Worm (Caenorhabditis elegans): Measurements from ENCODE around the gene rft-2.

DNA sequence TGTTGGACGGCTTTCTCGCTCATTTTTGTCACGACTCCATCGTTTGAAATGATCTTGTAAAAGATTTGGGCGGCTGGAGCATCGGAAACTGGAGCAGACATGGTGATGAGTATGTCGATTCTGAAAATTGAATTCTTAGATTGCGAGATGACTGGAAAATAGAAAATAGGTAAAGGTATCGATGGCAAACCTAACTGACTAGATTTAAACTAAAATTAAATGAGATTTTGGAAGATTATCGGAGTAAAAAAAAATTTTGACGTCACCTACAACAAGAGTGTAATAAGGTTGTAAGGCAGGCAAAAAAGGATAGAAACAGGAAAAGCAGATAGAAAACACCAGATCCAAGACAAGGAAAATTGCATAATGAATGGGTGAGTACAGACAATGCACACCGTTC is 28.9 kb downstream of the rft-2 start, which contains the start of gene skr-14:
- TF ChIP-seq ceh-9 (tag; optimal IDR thresholded peaks at IDR 0.05) (no peak), elt-2 (tag; optimal IDR thresholded peaks at IDR 0.05) (no peak), aly-2 (tag; optimal IDR thresholded peaks at IDR 0.05) (no peak), lin-15B (tag; optimal IDR thresholded peaks at IDR 0.05) (no peak)
